Fruit fly (Drosophila melanogaster) whole organism, embryonic: ENCODE results near the gene IA-2.

Source experiments
- Atf-2 ChIP-seq: fragments of 200-800 bp; sonication (Bioruptor generic); optimal IDR thresholded peaks from 2 replicates; lab custom pipeline; 2016; ENCODE audit warnings: missing biosample characterization, missing genetic modification characterization
- Bgb ChIP-seq: fragments of 200-800 bp; sonication (Bioruptor generic); IDR thresholded peaks from 2 replicates; pipeline ENCODE4 v1.3.6; 2022; ENCODE audit warnings: missing biosample characterization, missing genetic modification characterization; ENCODE audit not compliant: partially characterized antibody
- CG11085 ChIP-seq: fragments of 200-800 bp; sonication (Bioruptor generic); IDR thresholded peaks from 2 replicates; pipeline ENCODE4 v1.3.6; 2022; ENCODE audit warnings: missing biosample characterization, missing genetic modification characterization
- CG13287 ChIP-seq: fragments of 200-800 bp; sonication (Bioruptor generic); IDR thresholded peaks from 2 replicates; pipeline ENCODE4 v1.3.6; 2022; ENCODE audit warnings: missing biosample characterization, missing genetic modification characterization; ENCODE audit not compliant: partially characterized antibody
- CG13296 ChIP-seq: fragments of 200-800 bp; sonication (Bioruptor generic); optimal IDR thresholded peaks from 3 replicates; lab custom pipeline; 2018; ENCODE audit warnings: missing biosample characterization, mild to moderate bottlenecking, missing genetic modification characterization
- CG15073 ChIP-seq: fragments of 200-800 bp; sonication (Bioruptor generic); optimal IDR thresholded peaks from 2 replicates; lab custom pipeline; 2016; ENCODE audit warnings: missing biosample characterization, missing genetic modification characterization
- CG15269 ChIP-seq: fragments of 200-800 bp; sonication (Bioruptor generic); optimal IDR thresholded peaks from 2 replicates; lab custom pipeline; 2018; ENCODE audit warnings: missing biosample characterization, mild to moderate bottlenecking, missing genetic modification characterization, moderate library complexity
- CG15514 ChIP-seq: fragments of 200-800 bp; sonication (Bioruptor generic); optimal IDR thresholded peaks from 3 replicates; lab custom pipeline; 2017; ENCODE audit warnings: missing biosample characterization, missing genetic modification characterization, mild to moderate bottlenecking, moderate library complexity, missing genetic modification reagents
- CG16813 ChIP-seq: fragments of 200-800 bp; sonication (Bioruptor generic); IDR thresholded peaks from 3 replicates; pipeline ENCODE4 v1.3.6; 2022; ENCODE audit warnings: missing biosample characterization, missing genetic modification characterization; ENCODE audit not compliant: partially characterized antibody
- CG30403 ChIP-seq: fragments of 200-800 bp; sonication (Bioruptor generic); optimal IDR thresholded peaks from 3 replicates; lab custom pipeline; 2016; ENCODE audit warnings: missing biosample characterization, missing genetic modification characterization
- CG32532 ChIP-seq: fragments of 200-800 bp; sonication (Bioruptor generic); IDR thresholded peaks from 2 replicates; pipeline ENCODE4 v1.3.6; 2022; ENCODE audit warnings: missing biosample characterization, missing genetic modification characterization
- CG33557 ChIP-seq: fragments of 200-800 bp; sonication (Bioruptor generic); optimal IDR thresholded peaks from 2 replicates; lab custom pipeline; 2019; ENCODE audit warnings: missing biosample characterization, mild to moderate bottlenecking, missing genetic modification characterization, moderate library complexity
- CG34224 ChIP-seq: fragments of 200-800 bp; sonication (Bioruptor generic); IDR thresholded peaks from 3 replicates; pipeline ENCODE4 v1.3.6; 2022; ENCODE audit warnings: missing biosample characterization, missing genetic modification characterization; ENCODE audit not compliant: partially characterized antibody
- CG4282 ChIP-seq: fragments of 200-800 bp; sonication (Bioruptor generic); optimal IDR thresholded peaks from 2 replicates; lab custom pipeline; 2016; ENCODE audit warnings: missing biosample characterization, missing genetic modification characterization
- CG4707 ChIP-seq: fragments of 200-800 bp; sonication (Bioruptor generic); optimal IDR thresholded peaks from 2 replicates; lab custom pipeline; 2018; ENCODE audit warnings: missing biosample characterization, mild to moderate bottlenecking, missing genetic modification characterization, moderate library complexity
- CG5180 ChIP-seq: fragments of 200-800 bp; sonication (Bioruptor generic); optimal IDR thresholded peaks from 3 replicates; lab custom pipeline; 2017; ENCODE audit warnings: missing biosample characterization, missing genetic modification characterization, mild to moderate bottlenecking, moderate library complexity, missing genetic modification reagents
- CG6791 ChIP-seq: fragments of 200-800 bp; sonication (Bioruptor generic); IDR thresholded peaks from 3 replicates; pipeline ENCODE4 v1.3.6; 2022; ENCODE audit warnings: missing biosample characterization, missing genetic modification characterization; ENCODE audit not compliant: partially characterized antibody
- CG7928 ChIP-seq: fragments of 200-800 bp; sonication (Bioruptor generic); optimal IDR thresholded peaks from 2 replicates; lab custom pipeline; 2017; ENCODE audit warnings: missing biosample characterization, mild to moderate bottlenecking, missing genetic modification characterization
- CG9876 ChIP-seq: fragments of 200-800 bp; sonication (Bioruptor generic); optimal IDR thresholded peaks from 2 replicates; lab custom pipeline; 2016; ENCODE audit warnings: missing biosample characterization, missing genetic modification characterization
- CG9932 ChIP-seq: fragments of 200-800 bp; sonication (Bioruptor generic); IDR thresholded peaks from 2 replicates; pipeline ENCODE4 v1.3.6; 2022; ENCODE audit warnings: missing biosample characterization, missing genetic modification characterization
- CTCF ChIP-seq: fragments of 200-800 bp; sonication (Bioruptor generic); optimal IDR thresholded peaks from 2 replicates; lab custom pipeline; 2017; ENCODE audit warnings: missing biosample characterization, mild to moderate bottlenecking, missing genetic modification characterization, moderate library complexity
- Dbx ChIP-seq: fragments of 200-800 bp; sonication (Bioruptor generic); IDR thresholded peaks from 3 replicates; pipeline ENCODE4 v1.3.6; 2022; ENCODE audit warnings: missing biosample characterization, missing genetic modification characterization
- Drgx ChIP-seq: fragments of 200-800 bp; sonication (Bioruptor generic); IDR thresholded peaks from 2 replicates; pipeline ENCODE4 v1.3.6; 2022; ENCODE audit warnings: missing biosample characterization, missing genetic modification characterization
- E2f1 ChIP-seq: fragments of 200-800 bp; sonication (Bioruptor generic); IDR thresholded peaks from 2 replicates; pipeline ENCODE4 v1.3.6; 2022; ENCODE audit warnings: missing biosample characterization, missing genetic modification characterization
- ERR ChIP-seq: fragments of 200-800 bp; sonication (Bioruptor generic); optimal IDR thresholded peaks from 2 replicates; lab custom pipeline; 2016; ENCODE audit warnings: missing biosample characterization, missing genetic modification characterization
- Gug ChIP-seq: fragments of 200-800 bp; sonication (Bioruptor generic); IDR thresholded peaks from 4 replicates; pipeline ENCODE4 v1.3.6; 2022; ENCODE audit warnings: missing biosample characterization, missing genetic modification characterization
- Hr51 ChIP-seq, 2 experiments: fragments of 200-800 bp; sonication (Bioruptor generic); optimal IDR thresholded peaks; 2 replicates in 1 of 2; 3 replicates in 1 of 2; lab custom pipeline; 2016 to 2018; ENCODE audit warnings: missing biosample characterization in 2 of 2, missing genetic modification characterization in 2 of 2, mild to moderate bottlenecking in 1 of 2, moderate library complexity in 1 of 2
- Nf-YC ChIP-seq: fragments of 200-800 bp; optimal IDR thresholded peaks from 3 replicates; lab custom pipeline; 2019; ENCODE audit warnings: missing biosample characterization, mild to moderate bottlenecking, missing genetic modification characterization, moderate library complexity
- Sox102F ChIP-seq: fragments of 200-800 bp; sonication (Bioruptor generic); optimal IDR thresholded peaks from 2 replicates; lab custom pipeline; 2018; ENCODE audit warnings: missing biosample characterization, mild to moderate bottlenecking, missing genetic modification characterization, moderate library complexity
- bsh ChIP-seq, 2 experiments: fragments of 200-800 bp; sonication (Bioruptor generic); optimal IDR thresholded peaks; 2 replicates each; lab custom pipeline; 2017 to 2018; ENCODE audit warnings: mild to moderate bottlenecking in 2 of 2, missing biosample characterization in 2 of 2, missing genetic modification characterization in 2 of 2, moderate library complexity in 1 of 2
- cato ChIP-seq: fragments of 200-800 bp; sonication (Bioruptor generic); optimal IDR thresholded peaks from 2 replicates; lab custom pipeline; 2016; ENCODE audit warnings: missing biosample characterization, missing genetic modification characterization, borderline replicate concordance
- chinmo ChIP-seq: fragments of 200-800 bp; sonication (Bioruptor generic); IDR thresholded peaks from 4 replicates; pipeline ENCODE4 v1.3.6; 2022; ENCODE audit warnings: missing biosample characterization, missing genetic modification characterization; ENCODE audit not compliant: partially characterized antibody
- ems ChIP-seq: fragments of 200-800 bp; sonication (Bioruptor generic); optimal IDR thresholded peaks from 3 replicates; lab custom pipeline; 2016; ENCODE audit warnings: missing biosample characterization, missing genetic modification characterization
- esg ChIP-seq: fragments of 200-800 bp; sonication (Bioruptor generic); conservative IDR thresholded peaks from 2 replicates; pipeline ENCODE4 v1.3.6; 2022; ENCODE audit warnings: missing biosample characterization, missing genetic modification characterization
- eve ChIP-seq, 2 experiments: fragments of >200 bp; optimal IDR thresholded peaks; 2 replicates each; lab custom pipeline; 2017; ENCODE audit warnings: missing biosample characterization in 2 of 2, missing genetic modification characterization in 2 of 2
- gce ChIP-seq: fragments of 200-800 bp; sonication (Bioruptor generic); IDR thresholded peaks from 3 replicates; pipeline ENCODE4 v1.3.6; 2022; ENCODE audit warnings: missing biosample characterization, missing genetic modification characterization
- gcm2 ChIP-seq: fragments of 200-800 bp; sonication (Bioruptor generic); optimal IDR thresholded peaks from 2 replicates; lab custom pipeline; 2016; ENCODE audit warnings: missing biosample characterization, missing genetic modification characterization
- gfzf ChIP-seq: fragments of 200-800 bp; sonication (Bioruptor generic); optimal IDR thresholded peaks from 2 replicates; lab custom pipeline; 2016; ENCODE audit warnings: missing biosample characterization, mild to moderate bottlenecking, missing genetic modification characterization, moderate library complexity
- hbn ChIP-seq: fragments of 200-800 bp; sonication (Bioruptor generic); IDR thresholded peaks from 2 replicates; pipeline ENCODE4 v1.3.6; 2022; ENCODE audit warnings: missing biosample characterization, missing genetic modification characterization; ENCODE audit not compliant: partially characterized antibody
- lab ChIP-seq: fragments of 200-800 bp; sonication (Bioruptor generic); optimal IDR thresholded peaks from 3 replicates; lab custom pipeline; 2017; ENCODE audit warnings: missing biosample characterization, missing genetic modification characterization, mild to moderate bottlenecking, moderate library complexity, missing genetic modification reagents
- nerfin-2 ChIP-seq: fragments of 200-800 bp; sonication (Bioruptor generic); IDR thresholded peaks from 2 replicates; pipeline ENCODE4 v1.3.6; 2022; ENCODE audit warnings: missing biosample characterization, missing genetic modification characterization; ENCODE audit not compliant: partially characterized antibody
- nom ChIP-seq: fragments of 200-800 bp; sonication (Bioruptor generic); optimal IDR thresholded peaks from 2 replicates; lab custom pipeline; 2017; ENCODE audit warnings: missing biosample characterization, missing genetic modification characterization, mild to moderate bottlenecking, moderate library complexity, missing genetic modification reagents
- p53 ChIP-seq: fragments of 200-800 bp; sonication (Bioruptor generic); optimal IDR thresholded peaks from 2 replicates; lab custom pipeline; 2016; ENCODE audit warnings: missing biosample characterization, missing genetic modification characterization
- scrt ChIP-seq: fragments of 200-800 bp; sonication (Bioruptor generic); optimal IDR thresholded peaks from 2 replicates; lab custom pipeline; 2018; ENCODE audit warnings: missing biosample characterization, mild to moderate bottlenecking, missing genetic modification characterization, moderate library complexity
- tna ChIP-seq: fragments of 200-800 bp; sonication (Bioruptor generic); IDR thresholded peaks from 2 replicates; pipeline ENCODE4 v1.3.6; 2022; ENCODE audit warnings: missing biosample characterization, missing genetic modification characterization; ENCODE audit not compliant: partially characterized antibody
- unpg ChIP-seq: fragments of 200-800 bp; sonication (Bioruptor generic); optimal IDR thresholded peaks from 3 replicates; lab custom pipeline; 2018; ENCODE audit warnings: missing biosample characterization, mild to moderate bottlenecking, missing genetic modification characterization, moderate library complexity

The IA-2 gene

dm6 chr2L:1080802-1081464 is 33.1 kb upstream of the IA-2 start, which contains the start of gene Atg4a (continued):
- TF ChIP-seq bsh (GFP tag; optimal IDR thresholded peaks at IDR 0.05; lab: Kevin White, UChicago) (peak in 1 of 2 experiments; percentile 21), gcm2 (GFP tag; lab: Kevin White, UChicago) (no peak), scrt (GFP tag; lab: Kevin White, UChicago) (no peak), CG34224 (GFP tag; lab: Robert Waterston, UW) (peak; percentile 34; the same call in 1 of the 3 replicates), chinmo (0 out of 4 replicates have a peak, but pooled peaks have one; percentile 16), CG13287 (GFP tag; lab: Robert Waterston, UW) (peak; percentile 27; the same call in 1 of the 2 replicates), Bgb (GFP tag; lab: Robert Waterston, UW) (no peak), nom (GFP tag; lab: Kevin White, UChicago) (peak; percentile 62), gfzf (GFP tag; lab: Kevin White, UChicago) (peak; percentile 66)
- TF ChIP-seq, all 482 proteins: peak for 22

DNA sequence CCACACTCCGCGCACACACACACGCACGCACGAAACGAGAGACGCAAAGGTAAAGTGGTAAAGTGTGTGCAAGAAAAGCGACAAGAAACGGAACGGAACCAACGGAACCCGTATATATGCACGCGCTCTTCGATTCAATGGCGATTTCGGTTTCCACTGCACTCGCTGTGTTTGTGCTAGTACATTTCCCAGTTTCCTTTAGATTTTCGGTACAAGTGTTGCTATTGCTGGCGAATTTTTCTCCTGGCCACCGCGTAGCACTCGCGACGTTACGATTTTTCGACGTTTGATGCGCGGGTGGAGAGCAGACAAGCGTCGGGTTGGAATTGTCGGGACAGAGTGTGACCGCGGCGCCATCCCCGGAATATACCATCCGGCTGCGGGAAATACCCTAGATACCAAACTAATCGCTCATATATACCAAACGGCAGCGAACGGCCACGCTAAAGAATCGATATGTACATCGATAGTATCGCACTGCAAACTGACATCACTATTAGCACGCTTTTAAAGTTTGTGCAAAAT is 29.7 kb upstream of the IA-2 start, which contains the start of the genes S and ast:
TSS of gene S (minus strand) at position 347 of the 525 bp plus-strand sequence.
TSS of gene ast (plus strand) at position 480 of the 525 bp plus-strand sequence.
- TF ChIP-seq Hr51 (GFP tag; optimal IDR thresholded peaks at IDR 0.05; lab: Kevin White, UChicago) (peak; percentile 53 to 76), Dbx (GFP tag; lab: Robert Waterston, UW) (peak; percentile 69; the same call in 2 of the 3 replicates), cato (GFP tag; lab: Kevin White, UChicago) (no peak), unpg (GFP tag; lab: Kevin White, UChicago) (peak; percentile 25), CG15269 (no peak), CG7928 (peak; percentile 27), eve (GFP tag; optimal IDR thresholded peaks at IDR 0.05; lab: Kevin White, UChicago) (no peak), CG6791 (peak; percentile 98), CG4707 (GFP tag; lab: Kevin White, UChicago) (peak; percentile 12), gce (GFP tag; lab: Robert Waterston, UW) (peak; percentile 35; the same call in 1 of the 3 replicates), CG13296 (no peak), ems (no peak), CG5180 (no peak), Sox102F (GFP tag; lab: Kevin White, UChicago) (no peak), ERR (peak; percentile 51), Gug (0 out of 4 replicates have a peak, but pooled peaks have one; percentile 26), CG16813 (GFP tag; lab: Robert Waterston, UW) (peak; percentile 98), hbn (GFP tag; lab: Robert Waterston, UW) (peak; percentile 97), CG15073 (no peak), CG33557 (no peak), nerfin-2 (GFP tag; lab: Robert Waterston, UW) (peak; percentile 93), CTCF (GFP tag; lab: Kevin White, UChicago) (no peak), lab (GFP tag; lab: Kevin White, UChicago) (no peak), CG9932 (peak; percentile 81), Drgx (no peak), CG4282 (GFP tag; lab: Kevin White, UChicago) (peak; percentile 36), Nf-YC (peak; percentile 41), CG9876 (GFP tag; lab: Kevin White, UChicago) (peak; percentile 40), p53 (GFP tag; lab: Kevin White, UChicago) (peak; percentile 39), E2f1 (GFP tag; lab: Robert Waterston, UW) (peak; percentile 24; the same call in 1 of the 2 replicates), CG11085 (no peak), Atf-2 (peak; percentile 24), CG32532 (GFP tag; lab: Robert Waterston, UW) (peak; percentile 37; the same call in 1 of the 2 replicates), CG30403 (no peak), esg (GFP tag; lab: Robert Waterston, UW) (no peak), CG15514 (GFP tag; lab: Kevin White, UChicago) (peak; percentile 84), tna (GFP tag; lab: Robert Waterston, UW) (peak; percentile 95)
